Worm (Caenorhabditis elegans) whole organism, L4 larva: ENCODE results near the gene lact-3.

Experiments used
- D1046.2 ChIP-seq: fragments of 200-800 bp; sonication (Bioruptor generic); IDR thresholded peaks from 2 replicates; pipeline ENCODE4 v1.3.6; 2022; ENCODE audit warnings: missing genetic modification characterization, missing compliant biosample characterization
- F10B5.3 ChIP-seq: sonication (generic microtip); optimal IDR thresholded peaks from 2 replicates; lab custom pipeline; 2016; ENCODE audit warnings: mild to moderate bottlenecking, missing genetic modification characterization, missing compliant biosample characterization
- T20F7.1 ChIP-seq: fragments of 200-800 bp; sonication (Bioruptor generic); optimal IDR thresholded peaks from 2 replicates; lab custom pipeline; 2018; ENCODE audit warnings: mild to moderate bottlenecking, missing genetic modification characterization, missing compliant biosample characterization
- T26A8.4 ChIP-seq: fragments of 200-800 bp; sonication (Bioruptor generic); IDR thresholded peaks from 2 replicates; pipeline ENCODE4 v1.3.6; 2022; ENCODE audit warnings: missing genetic modification characterization, missing compliant biosample characterization
- Y75B8A.6 ChIP-seq: fragments of 200-800 bp; sonication (Bioruptor generic); IDR thresholded peaks from 2 replicates; pipeline ENCODE4 v1.3.6; 2022; ENCODE audit warnings: missing genetic modification reagents, missing genetic modification characterization, missing compliant biosample characterization
- ZK546.5 ChIP-seq, 2 experiments: sonication (generic microtip); optimal IDR thresholded peaks; 2 replicates each; lab custom pipeline; 2017; ENCODE audit warnings: missing biosample characterization in 2 of 2, missing genetic modification characterization in 2 of 2
- aha-1 ChIP-seq: fragments of 150-350 bp; peaks from one replicate; lab custom pipeline; 2014; ENCODE audit warnings: missing biosample characterization, missing genetic modification characterization
- aly-2 ChIP-seq: sonication (generic microtip); optimal IDR thresholded peaks from 2 replicates; lab custom pipeline; 2018; ENCODE audit warnings: missing biosample characterization, missing genetic modification characterization
- arid-1 ChIP-seq: fragments of 200-800 bp; sonication (Bioruptor generic); conservative IDR thresholded peaks from 2 replicates; pipeline ENCODE4 v1.3.6; 2022; ENCODE audit warnings: missing genetic modification reagents, missing genetic modification characterization, missing compliant biosample characterization
- ceh-82 ChIP-seq: sonication (generic microtip); optimal IDR thresholded peaks from 2 replicates; lab custom pipeline; 2017; ENCODE audit warnings: missing biosample characterization, missing genetic modification characterization
- cey-2 ChIP-seq: sonication (generic microtip); optimal IDR thresholded peaks from 3 replicates; lab custom pipeline; 2017; ENCODE audit warnings: missing genetic modification characterization, mild to moderate bottlenecking, missing compliant biosample characterization, antibody characterized with exemption, borderline replicate concordance; ENCODE audit not compliant: insufficient read depth
- daf-12 ChIP-seq: fragments of 150-350 bp; optimal IDR thresholded peaks from 2 replicates; lab custom pipeline; 2014; ENCODE audit warnings: missing biosample characterization, missing genetic modification reagents, missing genetic modification characterization
- daf-16 ChIP-seq, 3 experiments: sonication (generic microtip); optimal IDR thresholded peaks; 2 replicates each; lab custom pipeline; 2016 to 2017; ENCODE audit warnings: missing genetic modification characterization in 3 of 3, missing genetic modification reagents in 3 of 3, mild to moderate bottlenecking in 2 of 3, missing compliant biosample characterization in 2 of 3, missing biosample characterization in 1 of 3, moderate library complexity in 1 of 3
- dpl-1 ChIP-seq: fragments of 150-350 bp; optimal IDR thresholded peaks from 2 replicates; lab custom pipeline; 2014; ENCODE audit warnings: missing biosample characterization, missing genetic modification reagents, missing genetic modification characterization
- fkh-10 ChIP-seq: fragments of 150-350 bp; optimal IDR thresholded peaks from 2 replicates; lab custom pipeline; 2014; ENCODE audit warnings: missing biosample characterization, missing genetic modification reagents, missing genetic modification characterization
- fos-1 ChIP-seq: fragments of 150-350 bp; optimal IDR thresholded peaks from 2 replicates; lab custom pipeline; 2014; ENCODE audit warnings: missing biosample characterization, missing genetic modification characterization
- hif-1 ChIP-seq, 2 experiments: sonication (generic microtip); optimal IDR thresholded peaks; 2 replicates each; lab custom pipeline; 2016 to 2017; ENCODE audit warnings: missing compliant biosample characterization in 2 of 2, missing genetic modification characterization in 2 of 2, missing genetic modification reagents in 2 of 2, missing genotype in 2 of 2, mild to moderate bottlenecking in 1 of 2
- lin-38 ChIP-seq: fragments of 200-800 bp; sonication (Bioruptor generic); IDR thresholded peaks from 2 replicates; pipeline ENCODE4 v1.3.6; 2022; ENCODE audit warnings: missing genetic modification reagents, missing genetic modification characterization, missing compliant biosample characterization
- lsy-2 ChIP-seq, 2 experiments: fragments of 150-350 bp in 1 of 2; sonication (generic microtip) in 1 of 2; optimal IDR thresholded peaks; 2 replicates each; lab custom pipeline; 2014 to 2017; ENCODE audit warnings: missing biosample characterization in 2 of 2, missing genetic modification characterization in 2 of 2
- mxl-3 ChIP-seq: fragments of 200-800 bp; sonication (Bioruptor generic); optimal IDR thresholded peaks from 2 replicates; lab custom pipeline; 2018; ENCODE audit warnings: mild to moderate bottlenecking, missing genetic modification characterization, missing compliant biosample characterization
- nhr-11 ChIP-seq: fragments of 150-350 bp; optimal IDR thresholded peaks from 2 replicates; lab custom pipeline; 2014; ENCODE audit warnings: missing biosample characterization, missing genetic modification characterization
- nhr-111 ChIP-seq: fragments of 200-800 bp; sonication (Bioruptor generic); optimal IDR thresholded peaks from 2 replicates; lab custom pipeline; 2018; ENCODE audit warnings: mild to moderate bottlenecking, missing genetic modification characterization, missing compliant biosample characterization
- nhr-25 ChIP-seq: sonication (generic microtip); optimal IDR thresholded peaks from 2 replicates; lab custom pipeline; 2017; ENCODE audit warnings: missing genetic modification characterization, mild to moderate bottlenecking, missing compliant biosample characterization, antibody characterized with exemption, moderate library complexity, borderline replicate concordance; ENCODE audit not compliant: insufficient read depth
- nhr-41 ChIP-seq: fragments of 200-800 bp; sonication (Bioruptor generic); IDR thresholded peaks from 2 replicates; pipeline ENCODE4 v1.3.6; 2022; ENCODE audit warnings: missing genetic modification reagents, missing genetic modification characterization, missing compliant biosample characterization
- nhr-48 ChIP-seq: sonication (generic microtip); optimal IDR thresholded peaks from 2 replicates; lab custom pipeline; 2016; ENCODE audit warnings: mild to moderate bottlenecking, missing genetic modification characterization, missing compliant biosample characterization
- spr-3 ChIP-seq: fragments of 200-800 bp; sonication (Bioruptor generic); optimal IDR thresholded peaks from 2 replicates; lab custom pipeline; 2018; ENCODE audit warnings: mild to moderate bottlenecking, missing genetic modification characterization, missing compliant biosample characterization
- unc-130 ChIP-seq: sonication (generic microtip); optimal IDR thresholded peaks from 2 replicates; lab custom pipeline; 2016; ENCODE audit warnings: missing genetic modification reagents, missing genetic modification characterization, missing compliant biosample characterization
- unc-62 ChIP-seq, 3 experiments: fragments of 150-350 bp in 1 of 3; sonication (generic microtip); optimal IDR thresholded peaks in 2 of 3; peaks in 1 of 3; 1 replicate in 1 of 3; 2 replicates in 2 of 3; lab custom pipeline; 2014 to 2017; ENCODE audit warnings: missing biosample characterization in 3 of 3, missing genetic modification characterization in 3 of 3, missing genetic modification reagents in 3 of 3, missing genotype in 1 of 3
- zag-1 ChIP-seq: fragments of 150-350 bp; optimal IDR thresholded peaks from 2 replicates; lab custom pipeline; 2014; ENCODE audit warnings: missing biosample characterization, missing genetic modification characterization
- zip-2 ChIP-seq: fragments of 150-350 bp; optimal IDR thresholded peaks from 2 replicates; lab custom pipeline; 2014; ENCODE audit warnings: missing biosample characterization, missing genetic modification characterization

Gene lact-3

DNA sequence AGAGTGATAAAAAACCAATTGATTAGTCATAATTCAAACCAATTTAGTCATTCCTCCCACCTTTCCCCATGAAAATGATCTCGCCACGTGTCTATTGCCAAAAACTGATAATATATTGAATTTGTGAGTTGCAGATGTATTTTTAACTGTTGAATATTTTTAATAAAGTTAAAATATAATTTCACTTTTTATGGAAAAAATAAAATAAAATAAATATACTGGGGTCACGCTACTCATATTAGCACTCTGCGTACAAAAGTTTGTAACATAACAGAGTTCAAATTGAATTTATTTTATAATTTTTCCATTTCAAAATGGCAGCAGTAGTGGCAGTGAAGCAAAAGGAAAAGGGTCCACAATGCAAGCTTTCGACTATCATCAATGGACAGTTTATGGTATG lies 39.3 kb downstream of the lact-3 start, which contains the start of gene C14A4.13:
C14A4.13 (plus strand) TSS at position 301 of the 400 bp plus-strand sequence.
- TF ChIP-seq aha-1 (tag; lab: Kevin White, UChicago) (peak; percentile 48), unc-62 (GFP tag; optimal IDR thresholded peaks at IDR 0.05 in 1 of 2; lab: Kevin White, UChicago) (no peak), unc-62 (tag; optimal IDR thresholded peaks at IDR 0.05; lab: Kevin White, UChicago) (no peak)
- TF ChIP-seq, all 104 proteins: peak for 1

- TF ChIP-seq cey-2 (tag; lab: Kevin White, UChicago): no peak
- no peak for TF ChIP-seq fos-1 (tag; lab: Kevin White, UChicago)
- peak; percentile 54 for TF ChIP-seq aha-1 (tag; lab: Kevin White, UChicago)
Measured at ce11 chrII:10612743-10613142, 44.7 kb downstream of the lact-3 start, which contains the start of gene C14A4.12. Gene C14A4.12, plus strand, starts transcription at chrII:10613043.

- no peak for TF ChIP-seq spr-3 (GFP tag; lab: Kevin White, UChicago)
- TF ChIP-seq unc-62 (GFP tag; optimal IDR thresholded peaks at IDR 0.05 in 1 of 2; lab: Kevin White, UChicago): peak in 1 of 2 experiments; percentile 95
- no peak for TF ChIP-seq unc-62 (tag; optimal IDR thresholded peaks at IDR 0.05; lab: Kevin White, UChicago)
Measured at ce11 chrII:10608821-10609220, 48.7 kb downstream of the lact-3 start.

DNA sequence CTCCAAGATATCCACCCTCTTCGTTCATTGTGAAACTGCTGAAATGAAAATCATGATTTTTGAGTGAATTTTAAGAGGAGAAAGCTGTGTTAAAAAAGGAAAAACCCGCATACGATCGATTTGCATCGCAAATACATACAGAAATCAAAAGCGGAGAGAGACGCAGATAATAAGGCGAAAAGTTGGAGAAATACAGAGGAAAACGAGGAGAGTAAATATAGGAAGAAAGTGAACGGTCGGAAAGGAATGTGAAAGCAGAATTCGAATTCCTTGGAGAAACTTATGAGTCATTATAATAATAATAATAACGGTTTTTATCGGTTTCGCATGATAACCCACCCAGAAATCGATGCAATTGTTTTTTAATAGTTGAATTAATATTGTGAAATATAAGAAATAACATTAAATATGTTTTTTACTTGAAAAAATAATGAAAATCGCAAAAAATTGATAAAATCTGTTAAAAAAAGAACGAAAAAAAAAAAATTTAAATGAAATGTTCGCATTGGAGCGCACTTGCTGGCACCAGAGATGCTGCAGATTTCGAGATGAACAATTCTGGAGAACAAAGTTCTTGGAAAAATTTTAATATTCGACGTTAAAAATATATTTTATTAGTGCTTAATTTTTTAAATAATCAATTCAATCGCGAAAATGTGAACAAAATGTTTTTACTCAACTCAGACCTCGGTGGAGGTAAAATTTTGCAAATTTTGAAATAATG lies 50.1 kb downstream of the lact-3 start, which contains the start of gene ccm-3:
ccm-3 (minus strand) TSS at position 38 of the 724 bp plus-strand sequence.
- TF ChIP-seq ceh-82 (no peak), daf-12 (no peak), arid-1 (GFP tag; lab: Robert Waterston, UW) (no peak), unc-130 (GFP tag; lab: Kevin White, UChicago) (peak; percentile 3), lin-38 (GFP tag; lab: Robert Waterston, UW) (peak; percentile 91), aha-1 (tag; lab: Kevin White, UChicago) (peak; percentile 69), T20F7.1 (GFP tag; lab: Kevin White, UChicago) (peak; percentile 44), nhr-41 (GFP tag; lab: Robert Waterston, UW) (no peak), nhr-11 (tag; lab: Kevin White, UChicago) (peak; percentile 17), dpl-1 (GFP tag; lab: Kevin White, UChicago) (peak; percentile 53), nhr-25 (tag; lab: Kevin White, UChicago) (no peak), fkh-10 (peak; percentile 15), Y75B8A.6 (GFP tag; lab: Robert Waterston, UW) (no peak), mxl-3 (GFP tag; lab: Kevin White, UChicago) (no peak), T26A8.4 (GFP tag; lab: Robert Waterston, UW) (no peak), lsy-2 (tag; optimal IDR thresholded peaks at IDR 0.05; lab: Kevin White, UChicago) (peak in 1 of 2 experiments; percentile 36), daf-16 (GFP tag; optimal IDR thresholded peaks at IDR 0.05; lab: Kevin White, UChicago) (no peak), daf-16 (tag; optimal IDR thresholded peaks at IDR 0.05; lab: Kevin White, UChicago) (peak; percentile 14), zip-2 (tag; lab: Kevin White, UChicago) (no peak)

- TF ChIP-seq nhr-111 (GFP tag; lab: Kevin White, UChicago): no peak
- no peak for TF ChIP-seq zag-1 (tag; lab: Kevin White, UChicago)
- no peak for TF ChIP-seq fos-1 (tag; lab: Kevin White, UChicago)
- TF ChIP-seq nhr-48: no peak
- TF ChIP-seq ZK546.5 (tag; optimal IDR thresholded peaks at IDR 0.05; lab: Kevin White, UChicago): no peak
- no peak for TF ChIP-seq F10B5.3 (tag; lab: Kevin White, UChicago)
Measured at ce11 chrII:10605512-10605911, 52.0 kb downstream of the lact-3 start, which contains the start of gene taf-13. Gene taf-13, minus strand, starts transcription at chrII:10605612.

ce11 chrII:10603560-10603959 lies 53.9 kb downstream of the lact-3 start:
- TF ChIP-seq aly-2 (tag; lab: Kevin White, UChicago) (no peak), fkh-10 (no peak), nhr-48 (no peak), hif-1 (tag; optimal IDR thresholded peaks at IDR 0.05; lab: Kevin White, UChicago) (no peak), nhr-111 (GFP tag; lab: Kevin White, UChicago) (no peak), D1046.2 (GFP tag; lab: Robert Waterston, UW) (no peak), unc-62 (GFP tag; optimal IDR thresholded peaks at IDR 0.05 in 1 of 2; lab: Kevin White, UChicago) (no peak), unc-62 (tag; optimal IDR thresholded peaks at IDR 0.05; lab: Kevin White, UChicago) (no peak)
- TF ChIP-seq, all 104 proteins: peak for 0
